Fruit fly (Drosophila melanogaster) whole organism, embryonic: ENCODE data around the gene Iyd.

Source experiments
- BtbVII ChIP-seq: fragments of 200-800 bp; sonication (Bioruptor generic); optimal IDR thresholded peaks from 3 replicates; lab custom pipeline; 2017; ENCODE audit warnings: missing biosample characterization, mild to moderate bottlenecking, missing genetic modification characterization
- CG10267 ChIP-seq: fragments of 200-800 bp; sonication (Bioruptor generic); optimal IDR thresholded peaks from 2 replicates; lab custom pipeline; 2018; ENCODE audit warnings: missing biosample characterization, mild to moderate bottlenecking, missing genetic modification characterization, moderate library complexity
- CG11398 ChIP-seq: fragments of 200-800 bp; sonication (Bioruptor generic); optimal IDR thresholded peaks from 2 replicates; lab custom pipeline; 2016; ENCODE audit warnings: missing biosample characterization, missing genetic modification characterization
- CG11696 ChIP-seq: fragments of 200-800 bp; sonication (Bioruptor generic); IDR thresholded peaks from 2 replicates; pipeline ENCODE4 v1.3.6; 2022; ENCODE audit warnings: missing biosample characterization, missing genetic modification characterization
- CG11723 ChIP-seq: fragments of 200-800 bp; sonication (Bioruptor generic); optimal IDR thresholded peaks from 2 replicates; lab custom pipeline; 2017; ENCODE audit warnings: missing biosample characterization, mild to moderate bottlenecking, missing genetic modification characterization
- CG13123 ChIP-seq: fragments of 200-800 bp; sonication (Bioruptor generic); optimal IDR thresholded peaks from 2 replicates; lab custom pipeline; 2016; ENCODE audit warnings: missing biosample characterization, missing genetic modification characterization
- CG13296 ChIP-seq: fragments of 200-800 bp; sonication (Bioruptor generic); optimal IDR thresholded peaks from 3 replicates; lab custom pipeline; 2018; ENCODE audit warnings: missing biosample characterization, mild to moderate bottlenecking, missing genetic modification characterization
- CG14860 ChIP-seq: fragments of 200-800 bp; sonication (Bioruptor generic); IDR thresholded peaks from 3 replicates; pipeline ENCODE4 v1.3.6; 2022; ENCODE audit warnings: missing biosample characterization, missing genetic modification characterization; ENCODE audit not compliant: partially characterized antibody
- CG1529 ChIP-seq: fragments of 200-800 bp; sonication (Bioruptor generic); optimal IDR thresholded peaks from 3 replicates; lab custom pipeline; 2018; ENCODE audit warnings: missing biosample characterization, missing genetic modification characterization
- CG16863 ChIP-seq: fragments of 200-800 bp; sonication (Bioruptor generic); optimal IDR thresholded peaks from 3 replicates; lab custom pipeline; 2016; ENCODE audit warnings: missing biosample characterization, missing genetic modification characterization
- CG2120 ChIP-seq: fragments of 200-800 bp; sonication (Bioruptor generic); optimal IDR thresholded peaks from 3 replicates; lab custom pipeline; 2016; ENCODE audit warnings: missing biosample characterization, missing genetic modification characterization
- CG2129 ChIP-seq: fragments of 200-800 bp; sonication (Bioruptor generic); IDR thresholded peaks from 2 replicates; pipeline ENCODE4 v1.3.6; 2022; ENCODE audit warnings: missing biosample characterization, missing genetic modification characterization; ENCODE audit not compliant: partially characterized antibody
- CG30403 ChIP-seq: fragments of 200-800 bp; sonication (Bioruptor generic); optimal IDR thresholded peaks from 3 replicates; lab custom pipeline; 2016; ENCODE audit warnings: missing biosample characterization, missing genetic modification characterization
- CG34376 ChIP-seq: fragments of 200-800 bp; sonication (Bioruptor generic); optimal IDR thresholded peaks from 2 replicates; lab custom pipeline; 2018; ENCODE audit warnings: missing biosample characterization, mild to moderate bottlenecking, missing genetic modification characterization
- CG3838 ChIP-seq: fragments of 200-800 bp; sonication (Bioruptor generic); optimal IDR thresholded peaks from 3 replicates; lab custom pipeline; 2016; ENCODE audit warnings: missing biosample characterization, missing genetic modification characterization
- CG6272 ChIP-seq: fragments of 200-800 bp; sonication (Bioruptor generic); IDR thresholded peaks from 2 replicates; pipeline ENCODE4 v1.3.6; 2022; ENCODE audit warnings: missing biosample characterization, missing genetic modification characterization
- CG6854 ChIP-seq: fragments of 200-800 bp; sonication (Bioruptor generic); optimal IDR thresholded peaks from 3 replicates; lab custom pipeline; 2017; ENCODE audit warnings: missing biosample characterization, mild to moderate bottlenecking, missing genetic modification characterization
- CG7839 ChIP-seq: fragments of 200-800 bp; sonication (Bioruptor generic); optimal IDR thresholded peaks from 3 replicates; lab custom pipeline; 2018; ENCODE audit warnings: missing biosample characterization, mild to moderate bottlenecking, missing genetic modification characterization, moderate library complexity
- CTCF ChIP-seq: fragments of 200-800 bp; sonication (Bioruptor generic); optimal IDR thresholded peaks from 2 replicates; lab custom pipeline; 2017; ENCODE audit warnings: missing biosample characterization, mild to moderate bottlenecking, missing genetic modification characterization, moderate library complexity
- Deaf1 ChIP-seq: fragments of 200-800 bp; optimal IDR thresholded peaks from 3 replicates; lab custom pipeline; 2019; ENCODE audit warnings: missing biosample characterization, mild to moderate bottlenecking, missing genetic modification characterization, moderate library complexity
- Doc2 ChIP-seq: fragments of 200-800 bp; sonication (Bioruptor generic); IDR thresholded peaks from 2 replicates; pipeline ENCODE4 v1.3.6; 2022; ENCODE audit warnings: missing biosample characterization, missing genetic modification characterization
- Ets97D ChIP-seq: fragments of 200-800 bp; sonication (Bioruptor generic); optimal IDR thresholded peaks from 3 replicates; lab custom pipeline; 2016; ENCODE audit warnings: missing biosample characterization, missing genetic modification characterization
- Gug ChIP-seq: fragments of 200-800 bp; sonication (Bioruptor generic); IDR thresholded peaks from 4 replicates; pipeline ENCODE4 v1.3.6; 2022; ENCODE audit warnings: missing biosample characterization, missing genetic modification characterization
- HLH3B ChIP-seq: fragments of 200-800 bp; sonication (Bioruptor generic); IDR thresholded peaks from 2 replicates; pipeline ENCODE4 v1.3.6; 2022; ENCODE audit warnings: missing biosample characterization, missing genetic modification characterization
- MBD-R2 ChIP-seq: fragments of 200-800 bp; sonication (Bioruptor generic); IDR thresholded peaks from 2 replicates; pipeline ENCODE4 v1.3.6; 2022; ENCODE audit warnings: missing biosample characterization, missing genetic modification characterization
- Med ChIP-seq: fragments of 200-800 bp; sonication (Bioruptor generic); peaks from one replicate; lab custom pipeline; 2016; ENCODE audit warnings: missing biosample characterization, missing genetic modification characterization, mild to moderate bottlenecking, inconsistent platforms, moderate library complexity
- Side ChIP-seq: fragments of 200-800 bp; sonication (Bioruptor generic); optimal IDR thresholded peaks from 2 replicates; lab custom pipeline; 2016; ENCODE audit warnings: missing biosample characterization, missing genetic modification characterization
- Sry-β ChIP-seq: fragments of 200-800 bp; sonication (Bioruptor generic); optimal IDR thresholded peaks from 2 replicates; lab custom pipeline; 2018; ENCODE audit warnings: missing biosample characterization, mild to moderate bottlenecking, missing genetic modification characterization, moderate library complexity
- Sry-δ ChIP-seq: fragments of 200-800 bp; sonication (Bioruptor generic); optimal IDR thresholded peaks from 2 replicates; lab custom pipeline; 2016; ENCODE audit warnings: missing biosample characterization, missing genetic modification characterization
- Ssrp ChIP-seq: fragments of 200-800 bp; sonication (Bioruptor generic); optimal IDR thresholded peaks from 2 replicates; lab custom pipeline; 2018; ENCODE audit warnings: missing biosample characterization, mild to moderate bottlenecking, missing genetic modification characterization, moderate library complexity
- Taf1 ChIP-seq: fragments of 200-800 bp; sonication (Bioruptor generic); IDR thresholded peaks from 2 replicates; pipeline ENCODE4 v1.3.6; 2022; ENCODE audit warnings: missing biosample characterization, missing genetic modification characterization
- Trl ChIP-seq, 3 experiments: fragments of >200 bp in 2 of 3; fragments of 200-800 bp in 1 of 3; sonication (Bioruptor generic) in 1 of 3; optimal IDR thresholded peaks; 2 replicates in 1 of 3; 3 replicates in 2 of 3; lab custom pipeline; 2016 to 2017; ENCODE audit warnings: missing biosample characterization in 1 of 3, missing genetic modification characterization in 1 of 3
- Xbp1 ChIP-seq: fragments of 200-800 bp; sonication (Bioruptor generic); optimal IDR thresholded peaks from 3 replicates; lab custom pipeline; 2016; ENCODE audit warnings: missing biosample characterization, mild to moderate bottlenecking, missing genetic modification characterization
- br ChIP-seq: fragments of >200 bp; optimal IDR thresholded peaks from 2 replicates; lab custom pipeline; 2017
- chn ChIP-seq: fragments of 200-800 bp; sonication (Bioruptor generic); optimal IDR thresholded peaks from 2 replicates; lab custom pipeline; 2016; ENCODE audit warnings: missing biosample characterization, missing genetic modification characterization
- ci ChIP-seq: fragments of 200-800 bp; sonication (Bioruptor generic); IDR thresholded peaks from 3 replicates; pipeline ENCODE4 v1.3.6; 2022; ENCODE audit warnings: missing biosample characterization, missing genetic modification characterization
- cwo ChIP-seq: fragments of 200-800 bp; sonication (Bioruptor generic); optimal IDR thresholded peaks from 3 replicates; lab custom pipeline; 2017; ENCODE audit warnings: missing biosample characterization, missing genetic modification characterization, mild to moderate bottlenecking, moderate library complexity, missing genetic modification reagents
- danr ChIP-seq: fragments of 200-800 bp; sonication (Bioruptor generic); IDR thresholded peaks from 2 replicates; pipeline ENCODE4 v1.3.6; 2022; ENCODE audit warnings: missing biosample characterization, missing genetic modification characterization
- exex ChIP-seq: fragments of 200-800 bp; sonication (Bioruptor generic); optimal IDR thresholded peaks from 4 replicates; lab custom pipeline; 2018; ENCODE audit warnings: missing biosample characterization, mild to moderate bottlenecking, missing genetic modification characterization, moderate library complexity
- ind ChIP-seq: fragments of 200-800 bp; sonication (Bioruptor generic); optimal IDR thresholded peaks from 3 replicates; lab custom pipeline; 2016; ENCODE audit warnings: missing biosample characterization, missing genetic modification characterization
- kay ChIP-seq: fragments of 200-800 bp; sonication (Bioruptor generic); optimal IDR thresholded peaks from 2 replicates; lab custom pipeline; 2016; ENCODE audit warnings: missing biosample characterization, missing genetic modification characterization
- luna ChIP-seq: fragments of 200-800 bp; sonication (Bioruptor generic); optimal IDR thresholded peaks from 2 replicates; lab custom pipeline; 2016; ENCODE audit warnings: missing biosample characterization, missing genetic modification characterization
- nmo ChIP-seq: fragments of 200-800 bp; sonication (Bioruptor generic); optimal IDR thresholded peaks from 2 replicates; lab custom pipeline; 2018; ENCODE audit warnings: missing biosample characterization, mild to moderate bottlenecking, missing genetic modification characterization, moderate library complexity
- nom ChIP-seq: fragments of 200-800 bp; sonication (Bioruptor generic); optimal IDR thresholded peaks from 2 replicates; lab custom pipeline; 2017; ENCODE audit warnings: missing biosample characterization, missing genetic modification characterization, mild to moderate bottlenecking, moderate library complexity, missing genetic modification reagents
- org-1 ChIP-seq: fragments of 200-800 bp; sonication (Bioruptor generic); optimal IDR thresholded peaks from 2 replicates; lab custom pipeline; 2017; ENCODE audit warnings: missing biosample characterization, missing genetic modification characterization
- pho ChIP-seq: fragments of 200-800 bp; sonication (Bioruptor generic); optimal IDR thresholded peaks from 2 replicates; lab custom pipeline; 2016; ENCODE audit warnings: missing biosample characterization, missing genetic modification characterization
- row ChIP-seq: fragments of 200-800 bp; sonication (Bioruptor generic); IDR thresholded peaks from 3 replicates; pipeline ENCODE4 v1.3.6; 2022; ENCODE audit warnings: missing biosample characterization, missing genetic modification characterization
- run ChIP-seq: fragments of 200-800 bp; sonication (Bioruptor generic); optimal IDR thresholded peaks from 3 replicates; lab custom pipeline; 2018; ENCODE audit warnings: missing biosample characterization, mild to moderate bottlenecking, missing genetic modification characterization
- unc-4 ChIP-seq: fragments of 200-800 bp; sonication (Bioruptor generic); IDR thresholded peaks from 2 replicates; pipeline ENCODE4 v1.3.6; 2022; ENCODE audit warnings: missing biosample characterization, missing genetic modification characterization; ENCODE audit not compliant: partially characterized antibody
- yki ChIP-seq: fragments of >200 bp; optimal IDR thresholded peaks from 3 replicates; lab custom pipeline; 2018

Iyd gene

dm6 chr3L:11065850-11066249, 30.2 kb downstream of the Iyd start:
- no peak for TF ChIP-seq CG13123 (GFP tag; lab: Kevin White, UChicago)
- peak; percentile 48 for TF ChIP-seq nom
- TF ChIP-seq ci (GFP tag; lab: Robert Waterston, UW), result 0 out of 3 replicates have a peak, but pooled peaks have one; percentile 25
- peak; percentile 64 for TF ChIP-seq Med (GFP tag; lab: Kevin White, UChicago)
- TF ChIP-seq CG13296 (GFP tag; lab: Kevin White, UChicago), result peak; percentile 48

- TF ChIP-seq Doc2, result 0 out of 2 replicates have a peak, but pooled peaks have one; percentile 28
- TF ChIP-seq CG11696 (GFP tag; lab: Robert Waterston, UW), result peak; percentile 41; the same call in 1 of the 2 replicates
- TF ChIP-seq CG2129 (GFP tag; lab: Robert Waterston, UW), result no peak
- TF ChIP-seq CG6272 (GFP tag; lab: Robert Waterston, UW), result peak; percentile 90
- peak; percentile 91 for TF ChIP-seq CG7839 (tag; lab: Kevin White, UChicago)
- peak; percentile 99 for TF ChIP-seq Med (GFP tag; lab: Kevin White, UChicago)
- TF ChIP-seq CG1529 (GFP tag; lab: Kevin White, UChicago), result peak; percentile 59
- peak; percentile 85 for TF ChIP-seq Ets97D (GFP tag; lab: Kevin White, UChicago)
- peak; percentile 90 for TF ChIP-seq nmo (GFP tag; lab: Kevin White, UChicago)
- peak; percentile 84 for TF ChIP-seq Gug (GFP tag; lab: Robert Waterston, UW)
- TF ChIP-seq Taf1, result peak; percentile 67
- no peak for TF ChIP-seq br
- peak; percentile 46 for TF ChIP-seq CG11398 (GFP tag; lab: Kevin White, UChicago)
- TF ChIP-seq exex (tag; lab: Kevin White, UChicago), result peak; percentile 51
- TF ChIP-seq CG6854 (GFP tag; lab: Kevin White, UChicago), result peak; percentile 45
- TF ChIP-seq kay (GFP tag; lab: Kevin White, UChicago), result peak; percentile 78
- TF ChIP-seq ind (GFP tag; lab: Kevin White, UChicago), result peak; percentile 89
- TF ChIP-seq HLH3B (GFP tag; lab: Robert Waterston, UW), result peak; percentile 78
- TF ChIP-seq Sry-δ (GFP tag; lab: Kevin White, UChicago), result peak; percentile 63
- TF ChIP-seq org-1 (GFP tag; lab: Kevin White, UChicago), result peak; percentile 69
- TF ChIP-seq luna (GFP tag; lab: Kevin White, UChicago), result peak; percentile 88
- TF ChIP-seq CG30403 (GFP tag; lab: Kevin White, UChicago), result peak; percentile 94
- TF ChIP-seq Xbp1, result peak; percentile 93
- TF ChIP-seq CTCF (GFP tag; lab: Kevin White, UChicago), result no peak
- TF ChIP-seq Side (GFP tag; lab: Kevin White, UChicago), result peak; percentile 86
- TF ChIP-seq CG2120 (GFP tag; lab: Kevin White, UChicago), result peak; percentile 96
- TF ChIP-seq Sry-β (GFP tag; lab: Kevin White, UChicago), result peak; percentile 96
- peak; percentile 96 for TF ChIP-seq CG10267 (tag; lab: Kevin White, UChicago)
- TF ChIP-seq CG14860 (GFP tag; lab: Robert Waterston, UW), result no peak
- peak; percentile 98 for TF ChIP-seq MBD-R2 (GFP tag; lab: Robert Waterston, UW)
- no peak for TF ChIP-seq yki
- TF ChIP-seq unc-4 (GFP tag; lab: Robert Waterston, UW), result no peak
- TF ChIP-seq row (GFP tag; lab: Robert Waterston, UW), result peak; percentile 94
- peak; percentile 64 for TF ChIP-seq cwo
- peak; percentile 84 for TF ChIP-seq CG16863
- peak; percentile 13 for TF ChIP-seq BtbVII (GFP tag; lab: Kevin White, UChicago)
- TF ChIP-seq CG34376 (GFP tag; lab: Kevin White, UChicago), result peak; percentile 80
- TF ChIP-seq Ssrp, result peak; percentile 88
- TF ChIP-seq CG11723, result peak; percentile 67
- TF ChIP-seq Trl (optimal IDR thresholded peaks at IDR 0.05; lab: Kevin White, UChicago), result no peak
- TF ChIP-seq Trl (GFP tag; optimal IDR thresholded peaks at IDR 0.05; lab: Kevin White, UChicago), result peak; percentile 93
- peak; percentile 93 for TF ChIP-seq pho (GFP tag; lab: Kevin White, UChicago)
- peak; percentile 81 for TF ChIP-seq CG3838 (GFP tag; lab: Kevin White, UChicago)
- 0 out of 2 replicates have a peak, but pooled peaks have one; percentile 33 for TF ChIP-seq danr (GFP tag; lab: Robert Waterston, UW)
- TF ChIP-seq chn (GFP tag; lab: Kevin White, UChicago), result peak; percentile 92
- peak; percentile 80 for TF ChIP-seq run
- peak; percentile 38 for TF ChIP-seq Deaf1 (tag; lab: Kevin White, UChicago)
Measured at dm6 chr3L:11064689-11065088, 31.4 kb downstream of the Iyd start, which contains the start of the genes CG32075, CG45101 and SuUR. Gene CG32075 (minus strand): TSS chr3L:11064941. Gene CG45101 (plus strand): TSS chr3L:11064991. Gene SuUR (plus strand): TSS chr3L:11064991.
